Fruit fly (Drosophila melanogaster): ENCODE results near the gene CG8925.

The CG8925 gene

dm6 chr3R:16180476-16181070, 8.8 kb downstream of the CG8925 start, which contains the start of gene CG8927:
CG8927 (plus strand) TSS chr3R:16181020.
- TF ChIP-seq CG32006 (GFP tag; optimal IDR thresholded peaks at IDR 0.05) = no peak
- peak; percentile 57 for TF ChIP-seq Eip78C (GFP tag)
- TF ChIP-seq pdm3 (GFP tag; optimal IDR thresholded peaks at IDR 0.05) = no peak

dm6 chr3R:16182269-16182875, 10.6 kb downstream of the CG8925 start:
- no peak for TF ChIP-seq lz (GFP tag; optimal IDR thresholded peaks at IDR 0.05)
- TF ChIP-seq CG3032 (tag; optimal IDR thresholded peaks at IDR 0.05) = no peak
- no peak for TF ChIP-seq fd59A (GFP tag; optimal IDR thresholded peaks at IDR 0.05)
- TF ChIP-seq CG7368 (GFP tag; optimal IDR thresholded peaks at IDR 0.05) = no peak
- no peak for TF ChIP-seq CG6276 (GFP tag; optimal IDR thresholded peaks at IDR 0.05)
- no peak for TF ChIP-seq CG10669 (GFP tag; optimal IDR thresholded peaks at IDR 0.05)
- TF ChIP-seq dsx (GFP tag; optimal IDR thresholded peaks at IDR 0.05; ENCODE audit: poor library complexity, severe bottlenecking) = no peak
- TF ChIP-seq ss (GFP tag; optimal IDR thresholded peaks at IDR 0.05) = peak in 1 of 2 experiments; percentile 75
- no peak for TF ChIP-seq topi (GFP tag; optimal IDR thresholded peaks at IDR 0.05)
- TF ChIP-seq vri (GFP tag; optimal IDR thresholded peaks at IDR 0.05) = peak; percentile 38
- peak; percentile 47 for TF ChIP-seq Eip78C (GFP tag)
- TF ChIP-seq CG6792 (GFP tag; optimal IDR thresholded peaks at IDR 0.05) = no peak
- TF ChIP-seq CG11294 (GFP tag; IDR thresholded peaks at IDR 0.05) = no peak
- no peak for TF ChIP-seq cyc (GFP tag; optimal IDR thresholded peaks at IDR 0.05)
- no peak for TF ChIP-seq CG31627 (GFP tag; optimal IDR thresholded peaks at IDR 0.05)
- no peak for TF ChIP-seq fd85E (GFP tag; optimal IDR thresholded peaks at IDR 0.05)
- TF ChIP-seq CG6808 (GFP tag; optimal IDR thresholded peaks at IDR 0.05) = no peak
- no peak for TF ChIP-seq CG9139 (GFP tag; optimal IDR thresholded peaks at IDR 0.05)

dm6 chr3R:16186791-16187681, 15.2 kb downstream of the CG8925 start, which contains the start of gene sra:
sra (plus strand) TSS chr3R:16186999.
- TF ChIP-seq fd59A (GFP tag; optimal IDR thresholded peaks at IDR 0.05) (no peak), acj6 (GFP tag; optimal IDR thresholded peaks at IDR 0.05) (no peak), Blimp-1 (GFP tag; optimal IDR thresholded peaks at IDR 0.05) (no peak), vri (GFP tag; optimal IDR thresholded peaks at IDR 0.05) (peak; percentile 57), Sox15 (GFP tag; optimal IDR thresholded peaks at IDR 0.05) (no peak), Smox (GFP tag; optimal IDR thresholded peaks at IDR 0.05) (no peak), Hr4 (GFP tag; optimal IDR thresholded peaks at IDR 0.05) (no peak), dsx (GFP tag; optimal IDR thresholded peaks at IDR 0.05; ENCODE audit: poor library complexity, severe bottlenecking) (peak; percentile 32), cyc (GFP tag; optimal IDR thresholded peaks at IDR 0.05) (peak; percentile 11), Hr39 (GFP tag; optimal IDR thresholded peaks at IDR 0.05) (no peak), CG3919 (GFP tag; optimal IDR thresholded peaks at IDR 0.05) (no peak), esn (GFP tag; optimal IDR thresholded peaks at IDR 0.05) (peak; percentile 45), CG34406 (GFP tag; optimal IDR thresholded peaks at IDR 0.05) (no peak), CG6854 (GFP tag; optimal IDR thresholded peaks at IDR 0.05) (peak; percentile 27), Eip75B (GFP tag; optimal IDR thresholded peaks at IDR 0.05) (peak; percentile 10), Sox14 (GFP tag; optimal IDR thresholded peaks at IDR 0.05) (peak; percentile 18), fd85E (GFP tag; optimal IDR thresholded peaks at IDR 0.05) (no peak), CG9139 (GFP tag; optimal IDR thresholded peaks at IDR 0.05) (no peak), CG7368 (GFP tag; optimal IDR thresholded peaks at IDR 0.05) (no peak), CG1621 (tag; optimal IDR thresholded peaks at IDR 0.05) (peak; percentile 88), fkh (GFP tag; optimal IDR thresholded peaks at IDR 0.05) (no peak), ss (GFP tag; optimal IDR thresholded peaks at IDR 0.05) (peak in 1 of 2 experiments; percentile 10), CG8632 (GFP tag; optimal IDR thresholded peaks at IDR 0.05) (no peak), CG6163 (GFP tag; IDR thresholded peaks at IDR 0.05) (0 out of 3 replicates have a peak, but pooled peaks have one; percentile 31)
